Worm (Caenorhabditis elegans) whole organism, L4 larva: Measurements from ENCODE around the gene B0416.11.

Experiments used
- ama-1 ChIP-seq: fragments of 150-350 bp; optimal IDR thresholded peaks from 2 replicates; lab custom pipeline; 2014; ENCODE audit warnings: inconsistent platforms, mixed read lengths
- ceh-28 ChIP-seq: fragments of 150-350 bp; optimal IDR thresholded peaks from 2 replicates; lab custom pipeline; 2014; ENCODE audit warnings: missing biosample characterization, missing genetic modification reagents, missing genetic modification characterization
- ctbp-1 ChIP-seq: fragments of 200-800 bp; sonication (Bioruptor generic); IDR thresholded peaks from 2 replicates; pipeline ENCODE4 v1.3.6; 2022; ENCODE audit warnings: missing genetic modification reagents, missing genetic modification characterization, missing compliant biosample characterization
- egl-27 ChIP-seq: sonication (generic microtip); optimal IDR thresholded peaks from 3 replicates; lab custom pipeline; 2017; ENCODE audit warnings: missing biosample characterization, missing genetic modification reagents, missing genetic modification characterization
- skn-1 ChIP-seq: fragments of 150-350 bp; optimal IDR thresholded peaks from 2 replicates; lab custom pipeline; 2014; ENCODE audit warnings: missing biosample characterization, missing genetic modification characterization
- unc-39 ChIP-seq: sonication (generic microtip); optimal IDR thresholded peaks from 2 replicates; lab custom pipeline; 2017; ENCODE audit warnings: missing biosample characterization, missing genetic modification characterization

ce11 chrX:9297834-9298233 lies 14.9 kb upstream of the B0416.11 start, which contains the start of gene B0416.7:
- TF ChIP-seq ceh-28 (tag; lab: Kevin White, UChicago), result no peak
- TF ChIP-seq unc-39, result no peak
- TF ChIP-seq ama-1 (lab: Kevin White, UChicago), result no peak
- no peak for TF ChIP-seq egl-27
- TF ChIP-seq ctbp-1 (GFP tag; lab: Robert Waterston, UW), result no peak
- TF ChIP-seq skn-1 (tag; lab: Kevin White, UChicago), result no peak
